Fruit fly (Drosophila melanogaster) whole organism, embryonic: ENCODE measurements around the gene CG13796.

Experiments used
- CG15479 ChIP-seq: fragments of 200-800 bp; sonication (Bioruptor generic); optimal IDR thresholded peaks from 3 replicates; lab custom pipeline; 2019; ENCODE audit warnings: missing biosample characterization, mild to moderate bottlenecking, missing genetic modification characterization, moderate library complexity
- CG17802 ChIP-seq: fragments of 200-800 bp; sonication (Bioruptor generic); optimal IDR thresholded peaks from 2 replicates; lab custom pipeline; 2018; ENCODE audit warnings: missing biosample characterization, mild to moderate bottlenecking, missing genetic modification characterization, moderate library complexity
- CG5180 ChIP-seq: fragments of 200-800 bp; sonication (Bioruptor generic); optimal IDR thresholded peaks from 3 replicates; lab custom pipeline; 2017; ENCODE audit warnings: missing biosample characterization, missing genetic modification characterization, mild to moderate bottlenecking, moderate library complexity, missing genetic modification reagents
- CG7987 ChIP-seq: fragments of 200-800 bp; sonication (Bioruptor generic); optimal IDR thresholded peaks from 2 replicates; lab custom pipeline; 2018; ENCODE audit warnings: missing biosample characterization, mild to moderate bottlenecking, missing genetic modification characterization, moderate library complexity
- CTCF ChIP-seq: fragments of 200-800 bp; sonication (Bioruptor generic); optimal IDR thresholded peaks from 2 replicates; lab custom pipeline; 2017; ENCODE audit warnings: missing biosample characterization, mild to moderate bottlenecking, missing genetic modification characterization, moderate library complexity
- CoRest ChIP-seq: fragments of 200-800 bp; sonication (Bioruptor generic); optimal IDR thresholded peaks from 3 replicates; lab custom pipeline; 2018; ENCODE audit warnings: missing biosample characterization, mild to moderate bottlenecking, missing genetic modification characterization, moderate library complexity
- MESR4 ChIP-seq: fragments of 200-800 bp; sonication (Bioruptor generic); optimal IDR thresholded peaks from 2 replicates; lab custom pipeline; 2018; ENCODE audit warnings: missing biosample characterization, mild to moderate bottlenecking, missing genetic modification characterization, moderate library complexity
- Myb ChIP-seq: fragments of 200-800 bp; sonication (Bioruptor generic); optimal IDR thresholded peaks from 2 replicates; lab custom pipeline; 2016; ENCODE audit warnings: missing biosample characterization, missing genetic modification characterization
- Neu2 ChIP-seq: fragments of 200-800 bp; sonication (Bioruptor generic); optimal IDR thresholded peaks from 3 replicates; lab custom pipeline; 2016; ENCODE audit warnings: missing biosample characterization, missing genetic modification characterization, borderline replicate concordance
- YL-1 ChIP-seq: fragments of 200-800 bp; sonication (Bioruptor generic); optimal IDR thresholded peaks from 3 replicates; lab custom pipeline; 2017; ENCODE audit warnings: missing biosample characterization, mild to moderate bottlenecking, missing genetic modification characterization
- abd-A ChIP-seq: fragments of 200-800 bp; sonication (Bioruptor generic); optimal IDR thresholded peaks from 3 replicates; lab custom pipeline; 2019; ENCODE audit warnings: missing biosample characterization, mild to moderate bottlenecking, missing genetic modification characterization, moderate library complexity
- nerfin-1 ChIP-seq: fragments of 200-800 bp; sonication (Bioruptor generic); optimal IDR thresholded peaks from 3 replicates; lab custom pipeline; 2019; ENCODE audit warnings: missing biosample characterization, mild to moderate bottlenecking, missing genetic modification characterization, moderate library complexity
- rib ChIP-seq: fragments of 200-800 bp; sonication (Bioruptor generic); IDR thresholded peaks from 2 replicates; pipeline ENCODE4 v1.3.6; 2022; ENCODE audit warnings: missing biosample characterization, missing genetic modification characterization

- TF ChIP-seq abd-A (tag; lab: Kevin White, UChicago) (no peak), Myb (GFP tag; lab: Kevin White, UChicago) (no peak), nerfin-1 (tag; lab: Kevin White, UChicago) (no peak), MESR4 (GFP tag; lab: Kevin White, UChicago) (no peak), CG17802 (tag; lab: Kevin White, UChicago) (no peak), CG7987 (no peak), CTCF (no peak), CG15479 (GFP tag; lab: Kevin White, UChicago) (no peak), Neu2 (no peak), CoRest (tag; lab: Kevin White, UChicago) (no peak), CG5180 (GFP tag; lab: Kevin White, UChicago) (no peak), rib (GFP tag; lab: Robert Waterston, UW) (no peak), YL-1 (GFP tag; lab: Kevin White, UChicago) (no peak)
These were observed 12.3 kb upstream of the CG13796 start, which contains the start of gene CG7214 for dm6 chr2L:7744739-7745138.
